Fruit fly (Drosophila melanogaster) whole organism, pupa: ENCODE measurements around the gene Pop2.

Source experiments
- CG14655 ChIP-seq: fragments of 200-800 bp; sonication (Bioruptor generic); optimal IDR thresholded peaks from 3 replicates; lab custom pipeline; 2017; ENCODE audit warnings: mild to moderate bottlenecking, missing biosample characterization, missing genetic modification reagents, missing genetic modification characterization
- CG17806 ChIP-seq: fragments of 200-800 bp; sonication (Bioruptor generic); optimal IDR thresholded peaks from 2 replicates; lab custom pipeline; 2018; ENCODE audit warnings: missing biosample characterization, mild to moderate bottlenecking, missing genetic modification characterization, moderate library complexity
- CG8301 ChIP-seq: fragments of 200-800 bp; sonication (Bioruptor generic); optimal IDR thresholded peaks from 2 replicates; lab custom pipeline; 2018; ENCODE audit warnings: missing biosample characterization, mild to moderate bottlenecking, missing genetic modification characterization
- EcR ChIP-seq: fragments of 200-800 bp; sonication (Bioruptor generic); optimal IDR thresholded peaks from 3 replicates; lab custom pipeline; 2019; ENCODE audit warnings: missing biosample characterization, missing genetic modification characterization, mild to moderate bottlenecking, moderate library complexity, missing genetic modification reagents
- Ets98B ChIP-seq: fragments of 200-800 bp; sonication (Bioruptor generic); IDR thresholded peaks from 2 replicates; pipeline ENCODE4 v1.3.6; 2022; ENCODE audit warnings: missing biosample characterization, missing genetic modification characterization

DNA sequence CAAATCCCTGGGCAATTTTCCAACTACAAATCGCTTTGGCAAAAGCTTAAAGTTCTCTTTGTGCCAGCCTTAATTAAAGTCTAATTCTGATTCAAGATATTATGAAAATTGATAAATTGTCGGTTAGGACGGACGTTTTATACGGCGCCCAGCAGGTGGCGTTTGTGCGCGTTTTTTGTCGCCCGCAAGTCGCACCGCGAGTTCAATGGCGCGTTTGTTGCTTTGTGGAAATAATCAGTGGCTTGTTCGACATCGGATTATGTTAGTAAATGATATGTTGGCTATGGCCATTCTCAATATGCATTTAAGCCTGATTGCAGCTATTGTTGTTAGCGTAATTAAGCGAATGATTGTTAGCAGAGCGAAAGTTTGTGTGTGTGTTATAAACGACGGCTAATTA lies 19.2 kb upstream of the Pop2 start:
- TF ChIP-seq CG17806, result no peak
- no peak for TF ChIP-seq CG8301 (tag; lab: Kevin White, UChicago)
- no peak for TF ChIP-seq CG14655
- TF ChIP-seq EcR, result no peak
- TF ChIP-seq Ets98B (GFP tag; lab: Robert Waterston, UW), result no peak
